Worm (Caenorhabditis elegans) whole organism, dauer: ENCODE results near the gene R11D1.12.

ENCODE experiments used
- unc-62 ChIP-seq: sonication (generic microtip); optimal IDR thresholded peaks from 2 replicates; lab custom pipeline; 2017; ENCODE audit warnings: missing biosample characterization, missing genetic modification reagents, missing genetic modification characterization

The R11D1.12 gene

DNA sequence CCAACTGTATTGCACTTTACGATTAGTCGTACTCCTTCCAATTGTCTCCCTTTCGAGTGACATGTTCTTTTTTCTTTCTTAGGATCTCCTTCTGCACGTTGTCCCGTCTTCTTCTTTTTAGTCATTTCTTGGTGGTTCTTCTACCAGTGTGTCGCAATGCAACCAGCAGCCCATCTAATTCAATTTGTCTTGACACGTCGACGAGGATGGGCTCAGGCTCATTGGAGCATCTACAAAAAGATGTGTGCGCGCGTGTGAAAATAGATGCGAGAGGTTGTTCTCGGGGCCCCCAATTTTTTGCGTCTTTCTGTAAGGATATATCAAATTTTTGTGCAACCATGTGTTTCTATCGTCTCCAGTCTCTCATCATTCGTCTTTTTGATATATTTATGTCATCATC is 24.2 kb downstream of the R11D1.12 start:
- TF ChIP-seq unc-62 (GFP tag; lab: Kevin White, UChicago): no peak

- TF ChIP-seq unc-62 (GFP tag; lab: Kevin White, UChicago): no peak
Measured at ce11 chrV:12697364-12697901, 28.4 kb downstream of the R11D1.12 start, which contains the start of gene istr-1. Gene istr-1 (plus strand): TSS chrV:12697858.

- TF ChIP-seq unc-62 (GFP tag; lab: Kevin White, UChicago): no peak
Measured at ce11 chrV:12696790-12697189, 29.0 kb downstream of the R11D1.12 start.

- no peak for TF ChIP-seq unc-62 (GFP tag; lab: Kevin White, UChicago)
Measured at ce11 chrV:12695968-12696367, 29.8 kb downstream of the R11D1.12 start, which contains the start of gene K10C8.4. Gene K10C8.4 (plus strand): TSS chrV:12696268.

DNA sequence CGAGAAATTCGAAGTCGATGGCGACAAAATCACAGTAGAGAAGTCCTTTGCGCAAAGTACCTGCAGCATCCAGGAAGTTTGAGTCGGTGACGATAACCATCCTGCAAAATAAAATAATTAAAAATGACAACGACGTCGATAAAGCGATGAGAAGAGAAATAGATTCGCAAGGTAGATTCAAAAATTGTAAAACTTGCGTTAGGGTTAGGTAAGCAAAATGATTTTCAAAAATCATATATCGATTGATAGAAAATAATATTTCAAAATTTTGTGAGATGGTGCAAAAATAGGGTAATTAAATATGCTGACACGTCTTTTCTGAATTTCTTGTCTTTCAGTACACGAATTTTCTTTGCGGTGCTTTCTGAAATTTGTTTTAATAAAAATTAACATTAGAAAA is 30.6 kb downstream of the R11D1.12 start, which contains the start of gene parn-1:
TSS of gene parn-1 (minus strand) at position 101 of the 400 bp plus-strand sequence.
- no peak for TF ChIP-seq unc-62 (GFP tag; lab: Kevin White, UChicago)

- no peak for TF ChIP-seq unc-62 (GFP tag; lab: Kevin White, UChicago)
Measured at ce11 chrV:12683205-12683604, 42.6 kb downstream of the R11D1.12 start.

DNA sequence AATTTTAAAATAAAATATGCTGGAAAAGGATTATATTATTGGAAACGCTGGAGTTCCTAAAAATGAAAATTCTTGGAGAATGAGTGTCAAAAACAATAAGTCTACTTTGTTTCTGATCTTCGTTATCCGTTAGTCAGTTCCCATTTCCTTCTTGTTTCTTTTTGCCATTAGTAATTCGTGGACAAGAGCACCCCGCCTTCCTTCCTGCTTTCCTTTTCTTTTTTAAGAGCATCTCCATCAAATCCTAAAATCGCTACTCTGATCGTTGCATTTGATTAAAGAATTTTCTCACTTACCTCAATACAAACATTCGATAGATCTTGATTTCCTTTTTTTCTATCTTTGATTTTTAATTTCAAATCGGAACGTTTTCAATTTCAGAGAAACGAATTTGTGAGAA is 46.0 kb downstream of the R11D1.12 start, which contains the start of gene frpr-15:
TSS of gene frpr-15 (plus strand) at position 301 of the 400 bp plus-strand sequence.
- TF ChIP-seq unc-62 (GFP tag; lab: Kevin White, UChicago): no peak

- TF ChIP-seq unc-62 (GFP tag; lab: Kevin White, UChicago): no peak
Measured at ce11 chrV:12679292-12679691, 46.5 kb downstream of the R11D1.12 start.

ce11 chrV:12676299-12676698 is 49.5 kb downstream of the R11D1.12 start:
- TF ChIP-seq unc-62 (GFP tag; lab: Kevin White, UChicago): no peak
